Worm (Caenorhabditis elegans): Measurements from ENCODE around the gene T26H5.14.

- no peak for TF ChIP-seq sptf-1 (tag; optimal IDR thresholded peaks at IDR 0.05)
- TF ChIP-seq nhr-90 (tag; optimal IDR thresholded peaks at IDR 0.05; ENCODE audit: poor library complexity): no peak
- no peak for TF ChIP-seq C04F5.9 (tag; optimal IDR thresholded peaks at IDR 0.05)
- no peak for TF ChIP-seq alr-1 (tag; optimal IDR thresholded peaks at IDR 0.05; ENCODE audit: borderline replicate concordance)
- no peak for TF ChIP-seq elt-3 (tag; optimal IDR thresholded peaks at IDR 0.05)
- TF ChIP-seq egl-27 (tag; optimal IDR thresholded peaks at IDR 0.05): no peak
- TF ChIP-seq nhr-237 (tag; optimal IDR thresholded peaks at IDR 0.05): no peak
- TF ChIP-seq nhr-77 (tag; optimal IDR thresholded peaks at IDR 0.05): no peak
- no peak for TF ChIP-seq nhr-76 (tag; optimal IDR thresholded peaks at IDR 0.05)
- no peak for TF ChIP-seq mep-1 (tag; optimal IDR thresholded peaks at IDR 0.05)
- TF ChIP-seq fkh-8 (tag; optimal IDR thresholded peaks at IDR 0.05): no peak
- TF ChIP-seq jun-1 (tag; optimal IDR thresholded peaks at IDR 0.05): no peak
- TF ChIP-seq unc-130 (tag; optimal IDR thresholded peaks at IDR 0.05): no peak
- no peak for TF ChIP-seq aly-2 (tag; optimal IDR thresholded peaks at IDR 0.05)
Measured at ce11 chrV:15478597-15478996, 29.6 kb downstream of the T26H5.14 start, which contains the start of gene C06B8.2.
